Worm (Caenorhabditis elegans) whole organism, mixed stage, embryonic: ENCODE data around the gene M03E7.2.

Experiments
- blmp-1 ChIP-seq: fragments of 150-350 bp; optimal IDR thresholded peaks from 2 replicates; lab custom pipeline; 2014; ENCODE audit warnings: missing biosample characterization, missing genetic modification characterization
- drap-1 ChIP-seq: fragments of 200-800 bp; sonication (Bioruptor generic); optimal IDR thresholded peaks from 3 replicates; lab custom pipeline; 2018; ENCODE audit warnings: mild to moderate bottlenecking, missing genetic modification characterization, missing compliant biosample characterization
- lin-13 ChIP-seq: fragments of 150-350 bp; optimal IDR thresholded peaks from 2 replicates; lab custom pipeline; 2014; ENCODE audit warnings: missing biosample characterization, missing genetic modification characterization
- nhr-12 ChIP-seq: fragments of 150-350 bp; optimal IDR thresholded peaks from 2 replicates; lab custom pipeline; 2014; ENCODE audit warnings: missing biosample characterization, missing genetic modification characterization
- nhr-2 ChIP-seq: fragments of 150-350 bp; optimal IDR thresholded peaks from 2 replicates; lab custom pipeline; 2014; ENCODE audit warnings: missing biosample characterization, missing genetic modification characterization
- pha-4 ChIP-seq: fragments of 150-350 bp; optimal IDR thresholded peaks from 2 replicates; lab custom pipeline; 2018; ENCODE audit warnings: missing biosample characterization, missing genetic modification reagents, missing genetic modification characterization
- sptf-1 ChIP-seq: sonication (generic microtip); optimal IDR thresholded peaks from 2 replicates; lab custom pipeline; 2017; ENCODE audit warnings: mild to moderate bottlenecking, missing genetic modification characterization, moderate library complexity, missing compliant biosample characterization
- unc-62 ChIP-seq: fragments of 150-350 bp; optimal IDR thresholded peaks from 2 replicates; lab custom pipeline; 2014; ENCODE audit warnings: missing biosample characterization, missing genetic modification reagents, missing genetic modification characterization

ce11 chrV:5587042-5587441 lies 30.4 kb upstream of the M03E7.2 start:
- TF ChIP-seq pha-4 (tag; lab: Kevin White, UChicago): no peak
- no peak for TF ChIP-seq lin-13 (tag; lab: Kevin White, UChicago)
- TF ChIP-seq blmp-1: no peak
- TF ChIP-seq nhr-12 (tag; lab: Kevin White, UChicago): no peak
- no peak for TF ChIP-seq unc-62 (GFP tag; lab: Kevin White, UChicago)
- no peak for TF ChIP-seq nhr-2 (tag; lab: Kevin White, UChicago)
- no peak for TF ChIP-seq drap-1 (GFP tag; lab: Kevin White, UChicago)
- no peak for TF ChIP-seq sptf-1
